Fruit fly (Drosophila melanogaster) whole organism, pupa: Measurements from ENCODE around the gene CG15765.

Source experiments
- CG10348 ChIP-seq: fragments of 200-800 bp; sonication (Bioruptor generic); IDR thresholded peaks from 2 replicates; pipeline ENCODE4 v1.3.6; 2022; ENCODE audit warnings: missing biosample characterization, missing genetic modification characterization
- CG12605 ChIP-seq: fragments of 200-800 bp; sonication (Bioruptor generic); IDR thresholded peaks from 2 replicates; pipeline ENCODE4 v1.3.6; 2022; ENCODE audit warnings: missing biosample characterization, missing genetic modification characterization
- CG13204 ChIP-seq: fragments of 200-800 bp; sonication (Bioruptor generic); optimal IDR thresholded peaks from 2 replicates; lab custom pipeline; 2018; ENCODE audit warnings: missing biosample characterization, mild to moderate bottlenecking, missing genetic modification characterization, moderate library complexity
- CG14655 ChIP-seq: fragments of 200-800 bp; sonication (Bioruptor generic); optimal IDR thresholded peaks from 3 replicates; lab custom pipeline; 2017; ENCODE audit warnings: mild to moderate bottlenecking, missing biosample characterization, missing genetic modification reagents, missing genetic modification characterization
- CG15710 ChIP-seq: fragments of 200-800 bp; sonication (Bioruptor generic); optimal IDR thresholded peaks from 2 replicates; lab custom pipeline; 2018; ENCODE audit warnings: missing biosample characterization, mild to moderate bottlenecking, missing genetic modification characterization, moderate library complexity
- CG17806 ChIP-seq: fragments of 200-800 bp; sonication (Bioruptor generic); optimal IDR thresholded peaks from 2 replicates; lab custom pipeline; 2018; ENCODE audit warnings: missing biosample characterization, mild to moderate bottlenecking, missing genetic modification characterization, moderate library complexity
- CG32121 ChIP-seq: fragments of 200-800 bp; sonication (Bioruptor generic); IDR thresholded peaks from 2 replicates; pipeline ENCODE4 v1.3.6; 2022; ENCODE audit warnings: missing biosample characterization, missing genetic modification characterization
- CG34367 ChIP-seq: fragments of 200-800 bp; sonication (Bioruptor generic); optimal IDR thresholded peaks from 2 replicates; lab custom pipeline; 2018; ENCODE audit warnings: missing biosample characterization, mild to moderate bottlenecking, missing genetic modification characterization
- CG4496 ChIP-seq: fragments of 200-800 bp; sonication (Bioruptor generic); IDR thresholded peaks from 3 replicates; pipeline ENCODE4 v1.3.6; 2022; ENCODE audit warnings: missing biosample characterization, missing genetic modification characterization
- CG8159 ChIP-seq: fragments of 200-800 bp; sonication (Bioruptor generic); optimal IDR thresholded peaks from 3 replicates; lab custom pipeline; 2018; ENCODE audit warnings: missing biosample characterization, mild to moderate bottlenecking, missing genetic modification characterization, moderate library complexity
- CG8301 ChIP-seq: fragments of 200-800 bp; sonication (Bioruptor generic); optimal IDR thresholded peaks from 2 replicates; lab custom pipeline; 2018; ENCODE audit warnings: missing biosample characterization, mild to moderate bottlenecking, missing genetic modification characterization
- CG9948 ChIP-seq: fragments of 200-800 bp; sonication (Bioruptor generic); optimal IDR thresholded peaks from 2 replicates; lab custom pipeline; 2018; ENCODE audit warnings: missing biosample characterization, mild to moderate bottlenecking, missing genetic modification characterization, moderate library complexity
- D1 ChIP-seq: fragments of 200-800 bp; sonication (Bioruptor generic); optimal IDR thresholded peaks from 2 replicates; lab custom pipeline; 2018; ENCODE audit warnings: missing biosample characterization, mild to moderate bottlenecking, missing genetic modification characterization, moderate library complexity
- EcR ChIP-seq: fragments of 200-800 bp; sonication (Bioruptor generic); optimal IDR thresholded peaks from 3 replicates; lab custom pipeline; 2019; ENCODE audit warnings: missing biosample characterization, missing genetic modification characterization, mild to moderate bottlenecking, moderate library complexity, missing genetic modification reagents
- Ets98B ChIP-seq: fragments of 200-800 bp; sonication (Bioruptor generic); IDR thresholded peaks from 2 replicates; pipeline ENCODE4 v1.3.6; 2022; ENCODE audit warnings: missing biosample characterization, missing genetic modification characterization
- Pif1A ChIP-seq: fragments of 200-800 bp; sonication (Bioruptor generic); optimal IDR thresholded peaks from 3 replicates; lab custom pipeline; 2016; ENCODE audit warnings: missing biosample characterization, missing genetic modification characterization
- Pif1B ChIP-seq: fragments of 200-800 bp; sonication (Bioruptor generic); optimal IDR thresholded peaks from 3 replicates; lab custom pipeline; 2016; ENCODE audit warnings: missing biosample characterization, missing genetic modification characterization
- Snoo ChIP-seq: fragments of 200-800 bp; sonication (Bioruptor generic); optimal IDR thresholded peaks from 3 replicates; lab custom pipeline; 2017; ENCODE audit warnings: missing biosample characterization, mild to moderate bottlenecking, missing genetic modification characterization, inconsistent platforms
- fd96Ca ChIP-seq: fragments of 200-800 bp; sonication (Bioruptor generic); IDR thresholded peaks from 3 replicates; pipeline ENCODE4 v1.3.6; 2022; ENCODE audit warnings: missing biosample characterization, missing genetic modification characterization
- gl ChIP-seq: fragments of 200-800 bp; sonication (Bioruptor generic); optimal IDR thresholded peaks from 2 replicates; lab custom pipeline; 2018; ENCODE audit warnings: missing biosample characterization, mild to moderate bottlenecking, missing genetic modification characterization
- rn ChIP-seq: fragments of 200-800 bp; sonication (Bioruptor generic); IDR thresholded peaks from 2 replicates; pipeline ENCODE4 v1.3.6; 2022; ENCODE audit warnings: missing biosample characterization, missing genetic modification characterization

Gene CG15765

DNA sequence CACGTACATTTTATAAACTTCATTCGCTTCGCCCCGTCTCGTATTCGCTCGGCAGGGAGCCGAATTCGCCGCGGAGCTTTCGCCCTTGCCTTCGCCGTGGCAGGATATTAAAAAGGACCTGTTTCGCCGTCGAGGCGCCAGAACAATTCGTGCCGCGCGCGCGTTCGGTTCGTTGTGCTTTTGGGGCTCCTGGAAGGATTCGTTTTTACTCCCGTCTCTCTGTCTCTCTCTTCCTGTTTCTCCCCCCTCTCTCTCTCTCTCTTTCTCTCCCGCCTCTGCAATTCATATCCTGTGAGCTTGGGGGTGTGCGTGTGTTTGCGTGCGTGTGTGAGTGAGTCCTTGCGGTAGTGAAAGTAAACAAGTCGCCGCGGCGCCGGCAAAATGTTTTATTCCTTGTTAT, at the start of gene CG15765:
CG15765 (plus strand) TSS at position 132 of the 400 bp plus-strand sequence.
- TF ChIP-seq fd96Ca (GFP tag; lab: Robert Waterston, UW) (no peak), CG15710 (no peak), Snoo (tag; lab: Kevin White, UChicago) (no peak), gl (tag; lab: Kevin White, UChicago) (no peak), CG8301 (tag; lab: Kevin White, UChicago) (no peak), D1 (tag; lab: Kevin White, UChicago) (no peak), CG4496 (GFP tag; lab: Robert Waterston, UW) (no peak), CG10348 (GFP tag; lab: Robert Waterston, UW) (no peak), Ets98B (GFP tag; lab: Robert Waterston, UW) (no peak), rn (GFP tag; lab: Robert Waterston, UW) (no peak), Pif1A (GFP tag; lab: Kevin White, UChicago) (no peak), CG34367 (tag; lab: Kevin White, UChicago) (no peak), EcR (GFP tag; lab: Kevin White, UChicago) (no peak), CG12605 (no peak), CG32121 (GFP tag; lab: Robert Waterston, UW) (no peak), CG13204 (no peak), CG17806 (tag; lab: Kevin White, UChicago) (no peak), Pif1B (GFP tag; lab: Kevin White, UChicago) (no peak)

dm6 chrX:5768602-5769251, 49.6 kb upstream of the CG15765 start:
- no peak for TF ChIP-seq fd96Ca (GFP tag; lab: Robert Waterston, UW)
- no peak for TF ChIP-seq CG32121 (GFP tag; lab: Robert Waterston, UW)
- no peak for TF ChIP-seq CG4496 (GFP tag; lab: Robert Waterston, UW)
- TF ChIP-seq CG8301 (tag; lab: Kevin White, UChicago), result no peak
- TF ChIP-seq D1 (tag; lab: Kevin White, UChicago), result no peak
- TF ChIP-seq rn (GFP tag; lab: Robert Waterston, UW), result no peak
- peak; percentile 44 for TF ChIP-seq CG8159 (tag; lab: Kevin White, UChicago)
- TF ChIP-seq Pif1A (GFP tag; lab: Kevin White, UChicago), result peak; percentile 21
- no peak for TF ChIP-seq CG14655 (GFP tag; lab: Kevin White, UChicago)
- no peak for TF ChIP-seq CG10348 (GFP tag; lab: Robert Waterston, UW)
- TF ChIP-seq CG13204, result peak; percentile 60
- no peak for TF ChIP-seq CG12605
- peak; percentile 5 for TF ChIP-seq CG9948 (tag; lab: Kevin White, UChicago)
- TF ChIP-seq gl (tag; lab: Kevin White, UChicago), result peak; percentile 73
- TF ChIP-seq Snoo (tag; lab: Kevin White, UChicago), result no peak
- TF ChIP-seq CG17806 (tag; lab: Kevin White, UChicago), result peak; percentile 30
- peak; percentile 48 for TF ChIP-seq CG34367 (tag; lab: Kevin White, UChicago)
- peak; percentile 46 for TF ChIP-seq CG15710
- no peak for TF ChIP-seq Ets98B (GFP tag; lab: Robert Waterston, UW)
- TF ChIP-seq Pif1B (GFP tag; lab: Kevin White, UChicago), result peak; percentile 1
- TF ChIP-seq EcR (GFP tag; lab: Kevin White, UChicago), result peak; percentile 72

dm6 chrX:5770730-5771181, 47.6 kb upstream of the CG15765 start, which contains the start of gene CG3097:
TSS of gene CG3097 (minus strand) at chrX:5770780.
- no peak for TF ChIP-seq Snoo (tag; lab: Kevin White, UChicago)
- TF ChIP-seq CG12605, result no peak
- TF ChIP-seq CG32121 (GFP tag; lab: Robert Waterston, UW), result no peak
- TF ChIP-seq CG34367 (tag; lab: Kevin White, UChicago), result no peak
- TF ChIP-seq Ets98B (GFP tag; lab: Robert Waterston, UW), result peak; percentile 47; the same call in 1 of the 2 replicates
- no peak for TF ChIP-seq Pif1B (GFP tag; lab: Kevin White, UChicago)
- no peak for TF ChIP-seq CG14655 (GFP tag; lab: Kevin White, UChicago)
- TF ChIP-seq CG10348 (GFP tag; lab: Robert Waterston, UW), result no peak
- TF ChIP-seq fd96Ca (GFP tag; lab: Robert Waterston, UW), result peak; percentile 42; the same call in 1 of the 3 replicates
- TF ChIP-seq CG13204, result peak; percentile 43
- no peak for TF ChIP-seq CG15710
- no peak for TF ChIP-seq rn (GFP tag; lab: Robert Waterston, UW)
- TF ChIP-seq gl (tag; lab: Kevin White, UChicago), result no peak
- peak; percentile 7 for TF ChIP-seq Pif1A (GFP tag; lab: Kevin White, UChicago)
- no peak for TF ChIP-seq CG8301 (tag; lab: Kevin White, UChicago)
- TF ChIP-seq CG4496 (GFP tag; lab: Robert Waterston, UW), result peak; percentile 36; the same call in 1 of the 3 replicates
- no peak for TF ChIP-seq CG8159 (tag; lab: Kevin White, UChicago)
- TF ChIP-seq D1 (tag; lab: Kevin White, UChicago), result no peak
- TF ChIP-seq EcR (GFP tag; lab: Kevin White, UChicago), result peak; percentile 44
- TF ChIP-seq CG9948 (tag; lab: Kevin White, UChicago), result no peak

DNA sequence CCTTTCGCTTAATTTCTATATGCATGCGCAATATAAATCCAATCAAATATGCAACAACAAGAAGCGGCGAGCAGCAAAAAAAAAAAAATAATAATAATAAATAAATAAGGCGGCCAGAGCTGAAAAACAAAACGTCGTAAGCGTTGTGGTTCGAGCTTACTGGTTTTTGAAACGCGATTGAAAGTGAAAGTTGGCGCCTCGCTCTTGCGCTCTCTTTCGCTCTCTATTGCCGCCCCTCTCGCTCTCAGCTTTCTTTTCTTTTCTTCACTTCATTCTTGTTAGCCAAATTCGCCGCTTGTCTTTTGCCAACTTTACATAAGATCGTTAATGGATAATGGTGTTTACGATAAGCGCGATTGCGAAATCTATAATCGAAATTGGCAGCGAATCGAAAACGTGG, 46.0 kb upstream of the CG15765 start:
- no peak for TF ChIP-seq CG13204
- no peak for TF ChIP-seq fd96Ca (GFP tag; lab: Robert Waterston, UW)
- no peak for TF ChIP-seq CG4496 (GFP tag; lab: Robert Waterston, UW)
- no peak for TF ChIP-seq CG8301 (tag; lab: Kevin White, UChicago)
- TF ChIP-seq Pif1B (GFP tag; lab: Kevin White, UChicago), result no peak
- no peak for TF ChIP-seq CG12605
- no peak for TF ChIP-seq CG17806 (tag; lab: Kevin White, UChicago)
- no peak for TF ChIP-seq rn (GFP tag; lab: Robert Waterston, UW)
- TF ChIP-seq D1 (tag; lab: Kevin White, UChicago), result no peak
- no peak for TF ChIP-seq CG32121 (GFP tag; lab: Robert Waterston, UW)
- TF ChIP-seq Snoo (tag; lab: Kevin White, UChicago), result no peak
- TF ChIP-seq, all 21 proteins: peak for 0
